Worm (Caenorhabditis elegans) whole organism, L1 larva: ENCODE results near the gene adt-2.

Experiments used
- blmp-1 ChIP-seq: fragments of 150-350 bp; optimal IDR thresholded peaks from 2 replicates; lab custom pipeline; 2014; ENCODE audit warnings: missing biosample characterization, missing genetic modification characterization
- ceh-82 ChIP-seq, 3 experiments: fragments of 150-350 bp in 1 of 3; sonication (generic microtip) in 2 of 3; optimal IDR thresholded peaks; 2 replicates each; lab custom pipeline; 2014 to 2017; ENCODE audit warnings: missing biosample characterization in 3 of 3, missing genetic modification characterization in 3 of 3
- lin-35 ChIP-seq, 2 experiments: fragments of 150-350 bp; optimal IDR thresholded peaks; 2 replicates each; lab custom pipeline; 2014; ENCODE audit warnings: missing biosample characterization in 2 of 2, missing genetic modification characterization in 2 of 2, missing genetic modification reagents in 2 of 2
- lin-39 ChIP-seq: fragments of 150-350 bp; optimal IDR thresholded peaks from 2 replicates; lab custom pipeline; 2014; ENCODE audit warnings: missing biosample characterization, missing genetic modification reagents, missing genetic modification characterization

- no peak for TF ChIP-seq lin-35 (GFP tag; optimal IDR thresholded peaks at IDR 0.05; lab: Kevin White, UChicago)
- no peak for TF ChIP-seq ceh-82 (tag; optimal IDR thresholded peaks at IDR 0.05; lab: Kevin White, UChicago)
- no peak for TF ChIP-seq lin-39 (tag; lab: Kevin White, UChicago)
- no peak for TF ChIP-seq blmp-1 (tag; lab: Kevin White, UChicago)
Measured at ce11 chrX:7572057-7572456, 14.0 kb upstream of the adt-2 start, which contains the start of gene pcyt-1.
